Worm (Caenorhabditis elegans): ENCODE data around the gene F37C12.10.
A peak's percentile ranks its signal among the peaks of the same experiment; 100 is the strongest.

The F37C12.10 gene

ce11 chrIII:7184022-7184421 is 4.2 kb downstream of the F37C12.10 start, which contains the start of gene yju-2:
yju-2 (plus strand) TSS chrIII:7184336.
- TF ChIP-seq tbx-7 (tag; optimal IDR thresholded peaks at IDR 0.05) (no peak), fkh-10 (GFP tag; optimal IDR thresholded peaks at IDR 0.05) (no peak), pat-9 (tag; optimal IDR thresholded peaks at IDR 0.05) (no peak), pag-3 (tag; optimal IDR thresholded peaks at IDR 0.05; ENCODE audit: borderline replicate concordance) (no peak), K02D7.2 (tag; optimal IDR thresholded peaks at IDR 0.05) (no peak), elt-4 (tag; optimal IDR thresholded peaks at IDR 0.05) (no peak), ceh-34 (tag; optimal IDR thresholded peaks at IDR 0.05) (no peak), tbx-2 (tag; optimal IDR thresholded peaks at IDR 0.05) (peak; percentile 57), ceh-48 (tag; optimal IDR thresholded peaks at IDR 0.05) (no peak), ceh-18 (tag; optimal IDR thresholded peaks at IDR 0.05) (no peak), sdc-2 (tag; optimal IDR thresholded peaks at IDR 0.05) (peak; percentile 2), K09A11.1 (tag; optimal IDR thresholded peaks at IDR 0.05; ENCODE audit: insufficient read depth) (no peak), ceh-6 (GFP tag; optimal IDR thresholded peaks at IDR 0.05) (no peak), ref-2 (tag; optimal IDR thresholded peaks at IDR 0.05) (peak; percentile 47), odd-2 (tag; optimal IDR thresholded peaks at IDR 0.05) (no peak), ceh-2 (tag; optimal IDR thresholded peaks at IDR 0.05) (peak; percentile 51), ceh-24 (tag; optimal IDR thresholded peaks at IDR 0.05) (no peak), C38D4.7 (GFP tag; optimal IDR thresholded peaks at IDR 0.05) (no peak), ets-4 (tag; optimal IDR thresholded peaks at IDR 0.05) (peak; percentile 22), ama-1 (optimal IDR thresholded peaks at IDR 0.05) (no peak), pros-1 (tag; optimal IDR thresholded peaks at IDR 0.05) (no peak), fkh-6 (tag; optimal IDR thresholded peaks at IDR 0.05) (no peak), unc-3 (GFP tag; conservative IDR thresholded peaks at IDR 0.05) (no peak), unc-3 (tag; optimal IDR thresholded peaks at IDR 0.05) (no peak), lin-11 (tag; optimal IDR thresholded peaks at IDR 0.05) (no peak), hlh-13 (GFP tag; optimal IDR thresholded peaks at IDR 0.05) (no peak), C08G9.2 (tag; optimal IDR thresholded peaks at IDR 0.05) (peak; percentile 21), unc-55 (GFP tag; optimal IDR thresholded peaks at IDR 0.05) (no peak), ceh-31 (tag; optimal IDR thresholded peaks at IDR 0.05) (peak; percentile 66), hlh-6 (tag; optimal IDR thresholded peaks at IDR 0.05) (no peak), nfya-1 (tag; optimal IDR thresholded peaks at IDR 0.05) (peak; percentile 27), unc-42 (tag; optimal IDR thresholded peaks at IDR 0.05) (peak; percentile 14), mec-3 (tag; optimal IDR thresholded peaks at IDR 0.05; ENCODE audit: borderline replicate concordance) (no peak), elt-2 (tag; optimal IDR thresholded peaks at IDR 0.05) (no peak), zip-5 (tag; optimal IDR thresholded peaks at IDR 0.05) (peak; percentile 26), ceh-45 (GFP tag; IDR thresholded peaks at IDR 0.05) (no peak)

ce11 chrIII:7181822-7182221 is 6.4 kb downstream of the F37C12.10 start, which contains the start of gene epg-4:
epg-4 (plus strand) TSS chrIII:7182167.
- peak; percentile 22 for TF ChIP-seq tbx-2 (tag; optimal IDR thresholded peaks at IDR 0.05)
- peak; percentile 3 for TF ChIP-seq unc-42 (tag; optimal IDR thresholded peaks at IDR 0.05)
- TF ChIP-seq pag-3 (tag; optimal IDR thresholded peaks at IDR 0.05; ENCODE audit: borderline replicate concordance): no peak
- no peak for TF ChIP-seq ceh-19 (GFP tag; optimal IDR thresholded peaks at IDR 0.05)
- no peak for TF ChIP-seq ceh-9 (tag; optimal IDR thresholded peaks at IDR 0.05)
- no peak for TF ChIP-seq unc-55 (GFP tag; optimal IDR thresholded peaks at IDR 0.05)
- TF ChIP-seq ref-2 (tag; optimal IDR thresholded peaks at IDR 0.05): peak; percentile 32
- TF ChIP-seq unc-3 (GFP tag; conservative IDR thresholded peaks at IDR 0.05): no peak
- TF ChIP-seq unc-3 (tag; optimal IDR thresholded peaks at IDR 0.05): no peak
- no peak for TF ChIP-seq gmeb-2 (tag; optimal IDR thresholded peaks at IDR 0.05)
- TF ChIP-seq ceh-31 (tag; optimal IDR thresholded peaks at IDR 0.05): peak; percentile 73
- TF ChIP-seq hlh-30 (tag; optimal IDR thresholded peaks at IDR 0.05; ENCODE audit: insufficient read depth): peak; percentile 91
- TF ChIP-seq rnt-1 (tag; optimal IDR thresholded peaks at IDR 0.05): peak; percentile 34
- TF ChIP-seq ceh-48 (tag; optimal IDR thresholded peaks at IDR 0.05): no peak
- TF ChIP-seq ceh-18 (tag; optimal IDR thresholded peaks at IDR 0.05): peak; percentile 12
- no peak for TF ChIP-seq T23F11.4 (GFP tag; optimal IDR thresholded peaks at IDR 0.05)
- TF ChIP-seq pqm-1 (tag; optimal IDR thresholded peaks at IDR 0.05): no peak
- TF ChIP-seq F13H6.1 (tag; optimal IDR thresholded peaks at IDR 0.05): no peak
- peak; percentile 11 for TF ChIP-seq ttx-3 (tag; optimal IDR thresholded peaks at IDR 0.05)

Data from whole organism, late embryonic.